Worm (Caenorhabditis elegans) whole organism, L1 larva: ENCODE data around the gene sri-33.
"Not testable (repeated sequence)": the region's sequence is repeated elsewhere in the genome, so short reads cannot be mapped to it uniquely, and the experiment has no call there.

ENCODE experiments used
- C16A3.4 ChIP-seq: fragments of 150-350 bp; optimal IDR thresholded peaks from 2 replicates; lab custom pipeline; 2014; ENCODE audit warnings: missing biosample characterization, missing genetic modification characterization
- F16B12.6 ChIP-seq: fragments of 150-350 bp; optimal IDR thresholded peaks from 2 replicates; lab custom pipeline; 2014; ENCODE audit warnings: missing biosample characterization, missing genetic modification characterization
- aha-1 ChIP-seq: fragments of 150-350 bp; optimal IDR thresholded peaks from 2 replicates; lab custom pipeline; 2014; ENCODE audit warnings: missing biosample characterization, missing genetic modification characterization
- blmp-1 ChIP-seq: fragments of 150-350 bp; optimal IDR thresholded peaks from 2 replicates; lab custom pipeline; 2014; ENCODE audit warnings: missing biosample characterization, missing genetic modification characterization
- ceh-8 ChIP-seq: fragments of 200-800 bp; sonication (Bioruptor generic); optimal IDR thresholded peaks from 2 replicates; lab custom pipeline; 2018; ENCODE audit warnings: mild to moderate bottlenecking, missing genetic modification characterization, moderate library complexity, missing compliant biosample characterization
- ceh-82 ChIP-seq, 3 experiments: fragments of 150-350 bp in 1 of 3; sonication (generic microtip) in 2 of 3; optimal IDR thresholded peaks; 2 replicates each; lab custom pipeline; 2014 to 2017; ENCODE audit warnings: missing biosample characterization in 3 of 3, missing genetic modification characterization in 3 of 3
- dpl-1 ChIP-seq, 3 experiments: fragments of 150-350 bp in 2 of 3; sonication (generic microtip) in 1 of 3; optimal IDR thresholded peaks; 2 replicates each; lab custom pipeline; 2014 to 2017; ENCODE audit warnings: missing biosample characterization in 3 of 3, missing genetic modification characterization in 3 of 3, missing genetic modification reagents in 3 of 3
- dsc-1 ChIP-seq: sonication (generic microtip); optimal IDR thresholded peaks from 2 replicates; lab custom pipeline; 2016; ENCODE audit warnings: mild to moderate bottlenecking, missing genetic modification characterization, missing compliant biosample characterization
- efl-1 ChIP-seq, 4 experiments: fragments of 150-350 bp; optimal IDR thresholded peaks in 3 of 4; peaks in 1 of 4; 1 replicate in 1 of 4; 2 replicates in 3 of 4; lab custom pipeline; 2014; ENCODE audit warnings: missing biosample characterization in 2 of 4, missing genetic modification characterization in 2 of 4, missing genetic modification reagents in 2 of 4
- egl-13 ChIP-seq: sonication (generic microtip); optimal IDR thresholded peaks from 2 replicates; lab custom pipeline; 2016; ENCODE audit warnings: missing genotype, missing genetic modification reagents, missing genetic modification characterization, missing compliant biosample characterization
- egl-27 ChIP-seq, 2 experiments: fragments of 150-350 bp in 1 of 2; sonication (generic microtip); optimal IDR thresholded peaks; 3 replicates each; lab custom pipeline; 2017 to 2018; ENCODE audit warnings: missing biosample characterization in 2 of 2, missing genetic modification characterization in 2 of 2, missing genetic modification reagents in 2 of 2
- fkh-4 ChIP-seq: sonication (generic microtip); optimal IDR thresholded peaks from 2 replicates; lab custom pipeline; 2016; ENCODE audit warnings: missing compliant biosample characterization, missing genetic modification characterization, borderline replicate concordance
- fos-1 ChIP-seq: fragments of 150-350 bp; optimal IDR thresholded peaks from 2 replicates; lab custom pipeline; 2014; ENCODE audit warnings: missing biosample characterization, missing genetic modification characterization
- grh-1 ChIP-seq: fragments of 200-800 bp; sonication (Bioruptor generic); IDR thresholded peaks from 2 replicates; pipeline ENCODE4 v1.3.6; 2022; ENCODE audit warnings: missing genetic modification reagents, missing genetic modification characterization, missing compliant biosample characterization
- hlh-4 ChIP-seq: sonication (generic microtip); optimal IDR thresholded peaks from 2 replicates; lab custom pipeline; 2016; ENCODE audit warnings: mild to moderate bottlenecking, missing genetic modification characterization, missing compliant biosample characterization
- hpl-2 ChIP-seq: fragments of 150-350 bp; optimal IDR thresholded peaks from 2 replicates; lab custom pipeline; 2014; ENCODE audit warnings: missing biosample characterization, missing genetic modification reagents, missing genetic modification characterization
- lin-15B ChIP-seq: fragments of 150-350 bp; sonication (generic microtip); optimal IDR thresholded peaks from 3 replicates; lab custom pipeline; 2014; ENCODE audit warnings: missing biosample characterization, missing genetic modification characterization
- lin-39 ChIP-seq: fragments of 150-350 bp; optimal IDR thresholded peaks from 2 replicates; lab custom pipeline; 2014; ENCODE audit warnings: missing biosample characterization, missing genetic modification reagents, missing genetic modification characterization
- mab-9 ChIP-seq: fragments of 200-800 bp; sonication (Bioruptor generic); IDR thresholded peaks from 2 replicates; pipeline ENCODE4 v1.3.6; 2022; ENCODE audit warnings: missing genetic modification reagents, missing genetic modification characterization, missing compliant biosample characterization
- nhr-11 ChIP-seq: fragments of 150-350 bp; optimal IDR thresholded peaks from 2 replicates; lab custom pipeline; 2014; ENCODE audit warnings: missing biosample characterization, missing genetic modification characterization
- nhr-237 ChIP-seq: fragments of 150-350 bp; optimal IDR thresholded peaks from 2 replicates; lab custom pipeline; 2014; ENCODE audit warnings: missing biosample characterization, missing genetic modification characterization
- nhr-77 ChIP-seq: fragments of 150-350 bp; optimal IDR thresholded peaks from 2 replicates; lab custom pipeline; 2014; ENCODE audit warnings: missing biosample characterization, missing genetic modification characterization
- nhr-84 ChIP-seq: sonication (generic microtip); optimal IDR thresholded peaks from 2 replicates; lab custom pipeline; 2017; ENCODE audit warnings: missing biosample characterization, missing genetic modification characterization
- nhr-90 ChIP-seq: sonication (generic microtip); optimal IDR thresholded peaks from 2 replicates; lab custom pipeline; 2016; ENCODE audit warnings: mild to moderate bottlenecking, missing genetic modification characterization, missing compliant biosample characterization; ENCODE audit not compliant: poor library complexity
- pax-3 ChIP-seq: fragments of 200-800 bp; sonication (Bioruptor generic); optimal IDR thresholded peaks from 2 replicates; lab custom pipeline; 2018; ENCODE audit warnings: mild to moderate bottlenecking, missing genetic modification characterization, moderate library complexity, missing compliant biosample characterization
- sup-37 ChIP-seq: fragments of 200-800 bp; sonication (Bioruptor generic); optimal IDR thresholded peaks from 2 replicates; lab custom pipeline; 2018; ENCODE audit warnings: mild to moderate bottlenecking, missing genetic modification characterization, missing compliant biosample characterization
- tlp-1 ChIP-seq: fragments of 150-350 bp; optimal IDR thresholded peaks from 2 replicates; lab custom pipeline; 2014; ENCODE audit warnings: missing biosample characterization, missing genetic modification characterization
- unc-130 ChIP-seq: fragments of 150-350 bp; optimal IDR thresholded peaks from 2 replicates; lab custom pipeline; 2017; ENCODE audit warnings: missing biosample characterization, missing genetic modification characterization, inconsistent platforms
- unc-30 ChIP-seq: sonication (generic microtip); optimal IDR thresholded peaks from 2 replicates; lab custom pipeline; 2017; ENCODE audit warnings: missing biosample characterization, missing genetic modification characterization
- vab-15 ChIP-seq: sonication (generic microtip); optimal IDR thresholded peaks from 2 replicates; lab custom pipeline; 2017; ENCODE audit warnings: missing genotype, mild to moderate bottlenecking, missing genetic modification characterization, missing compliant biosample characterization
- zag-1 ChIP-seq: fragments of 150-350 bp; optimal IDR thresholded peaks from 2 replicates; lab custom pipeline; 2014; ENCODE audit warnings: missing biosample characterization, missing genetic modification characterization
- zip-4 ChIP-seq: fragments of 200-800 bp; sonication (Bioruptor generic); optimal IDR thresholded peaks from 2 replicates; lab custom pipeline; 2018; ENCODE audit warnings: mild to moderate bottlenecking, missing genetic modification characterization, moderate library complexity, missing compliant biosample characterization

The sri-33 gene

DNA sequence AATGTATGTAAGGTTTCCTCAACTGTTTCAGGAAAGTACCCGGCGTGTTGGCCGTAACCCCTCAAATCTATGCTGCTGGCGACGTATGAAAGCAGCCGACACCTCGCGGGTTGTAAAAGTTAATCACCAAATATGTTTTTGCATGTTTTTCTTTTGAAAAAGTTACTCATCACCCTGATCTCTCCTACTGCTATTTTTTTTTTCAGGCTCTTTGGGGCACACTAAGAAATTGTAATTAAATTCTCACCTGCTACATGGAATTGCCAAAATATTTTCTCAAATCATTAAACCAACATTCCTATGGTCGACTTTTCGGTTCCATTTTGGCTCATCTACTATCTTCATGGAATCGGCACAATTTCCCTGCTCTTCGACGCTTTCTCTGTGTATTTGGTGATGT, 28.2 kb upstream of the sri-33 start, which contains the start of gene sri-78:
Gene sri-78 (plus strand): TSS at position 301 of the 400 bp plus-strand sequence.
- TF ChIP-seq nhr-90; ceh-82 (tag; optimal IDR thresholded peaks at IDR 0.05; lab: Kevin White, UChicago); nhr-84 (tag; lab: Kevin White, UChicago): not testable (repeated sequence)

DNA sequence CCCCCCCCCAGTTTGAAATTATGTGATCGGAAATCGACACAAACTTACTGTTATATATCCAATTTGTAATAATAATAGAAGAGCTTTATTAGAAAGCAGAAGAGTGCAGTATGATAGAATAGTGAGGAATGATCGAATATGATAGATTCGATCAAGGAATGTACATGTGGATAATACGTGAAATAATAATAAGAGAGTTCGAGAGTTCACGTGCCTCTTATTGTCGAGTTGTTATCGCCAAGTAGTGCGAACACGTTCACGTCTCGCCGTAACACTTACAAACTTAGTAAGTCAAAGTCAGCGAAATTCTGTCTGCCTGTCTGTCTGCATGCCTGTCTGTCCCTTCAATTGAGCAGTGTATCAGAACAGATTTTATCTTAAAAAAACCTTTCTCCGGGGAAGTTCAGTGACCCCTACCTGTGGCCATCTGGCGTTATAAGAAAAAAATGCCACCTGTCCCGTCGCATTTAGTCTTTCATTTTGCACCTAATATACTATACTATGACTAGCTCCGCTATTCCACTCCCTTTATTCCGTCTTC, 26.7 kb upstream of the sri-33 start, which contains the start of the genes Y27F2A.6 and Y27F2A.8:
Gene Y27F2A.6 (minus strand): TSS at position 101 of the 541 bp plus-strand sequence.
Gene Y27F2A.8 (plus strand): TSS at position 491 of the 541 bp plus-strand sequence.
- TF ChIP-seq fos-1 (tag; lab: Kevin White, UChicago); unc-130 (tag; lab: Kevin White, UChicago); sup-37: not testable (repeated sequence)

DNA sequence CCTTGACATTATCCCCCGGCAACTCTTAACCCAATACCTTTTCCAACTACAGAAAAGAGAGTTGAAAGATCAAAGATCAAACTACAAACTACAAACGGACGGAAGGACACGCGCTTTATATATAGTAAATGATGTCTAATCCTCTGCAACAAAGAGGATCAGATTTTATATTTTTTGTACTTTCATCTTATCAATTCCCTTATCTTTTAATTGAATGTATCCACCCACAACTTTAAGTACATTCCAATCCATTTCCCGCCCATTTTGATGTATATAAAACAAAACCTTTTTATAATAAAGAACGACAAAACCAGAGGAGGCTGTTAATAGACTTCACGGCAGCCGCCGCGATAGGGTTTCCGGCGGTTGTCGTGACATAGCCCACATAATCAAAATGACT, 21.0 kb upstream of the sri-33 start, which contains the start of gene sri-40:
Gene sri-40 (plus strand): TSS at position 301 of the 400 bp plus-strand sequence.
- not testable (repeated sequence) for TF ChIP-seq lin-15B, hlh-4, nhr-11 (tag; lab: Kevin White, UChicago)

DNA sequence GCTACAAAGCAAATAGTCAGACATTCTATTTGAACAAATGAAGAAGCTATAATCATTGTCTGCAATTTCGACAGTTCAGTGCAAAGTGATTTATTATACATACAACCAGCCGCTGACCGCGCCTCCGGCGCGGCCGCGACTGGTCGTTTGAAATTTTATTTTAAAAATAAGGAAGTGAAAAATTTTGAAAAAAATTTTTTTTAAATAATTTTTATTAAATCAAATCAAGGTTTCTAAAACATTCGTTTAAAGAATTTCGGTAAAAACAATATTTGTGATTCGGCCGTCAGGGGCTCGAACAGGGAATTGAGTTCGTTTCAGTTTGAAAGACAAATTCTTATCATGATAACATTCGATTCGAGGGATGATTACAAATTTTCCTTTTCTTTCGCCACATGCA, 15.5 kb upstream of the sri-33 start, which contains the start of gene Y27F2A.10:
Gene Y27F2A.10 (minus strand): TSS at position 101 of the 400 bp plus-strand sequence.
- no peak for TF ChIP-seq hlh-4 (tag; lab: Kevin White, UChicago)
- no peak for TF ChIP-seq nhr-77 (tag; lab: Kevin White, UChicago)
- TF ChIP-seq ceh-8 (GFP tag; lab: Kevin White, UChicago): no peak
- TF ChIP-seq nhr-84 (tag; lab: Kevin White, UChicago): no peak
- no peak for TF ChIP-seq hpl-2 (GFP tag; lab: Kevin White, UChicago)
- no peak for TF ChIP-seq grh-1 (GFP tag; lab: Robert Waterston, UW)
- no peak for TF ChIP-seq C16A3.4 (tag; lab: Kevin White, UChicago)
- no peak for TF ChIP-seq nhr-237

DNA sequence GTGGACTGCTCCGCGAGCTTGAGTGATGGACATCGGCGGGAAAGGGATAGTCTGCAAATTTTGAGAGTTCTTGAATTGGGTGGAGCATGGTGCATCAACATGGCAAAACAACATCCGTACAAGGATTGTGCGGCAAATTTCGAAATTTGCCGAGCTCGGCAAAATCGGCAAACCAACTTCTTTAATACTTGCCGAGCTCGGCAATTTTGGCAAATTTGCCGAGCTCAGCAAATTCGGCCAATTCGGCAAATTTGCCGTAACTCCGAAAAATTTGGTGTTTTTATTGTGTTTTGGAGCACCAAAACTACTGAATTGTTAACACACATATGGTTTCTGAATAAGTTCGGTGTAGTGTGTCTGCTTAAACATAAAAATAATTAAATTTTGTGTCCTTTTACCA, 13.4 kb upstream of the sri-33 start, which contains the start of gene fbxc-55:
Gene fbxc-55 (minus strand): TSS at position 101 of the 400 bp plus-strand sequence.
- no peak for TF ChIP-seq mab-9 (GFP tag; lab: Robert Waterston, UW)
- no peak for TF ChIP-seq nhr-237
- no peak for TF ChIP-seq vab-15 (tag; lab: Kevin White, UChicago)
- no peak for TF ChIP-seq pax-3 (tag; lab: Kevin White, UChicago)
- TF ChIP-seq aha-1 (tag; lab: Kevin White, UChicago): no peak
- TF ChIP-seq lin-15B (tag; lab: Kevin White, UChicago): no peak
- TF ChIP-seq egl-27 (tag; optimal IDR thresholded peaks at IDR 0.05; lab: Kevin White, UChicago): no peak
- TF ChIP-seq egl-13 (tag; lab: Kevin White, UChicago): no peak
- no peak for TF ChIP-seq fkh-4 (tag; lab: Kevin White, UChicago)
- TF ChIP-seq unc-30 (tag; lab: Kevin White, UChicago): no peak
- TF ChIP-seq, all 84 proteins: peak for 0

DNA sequence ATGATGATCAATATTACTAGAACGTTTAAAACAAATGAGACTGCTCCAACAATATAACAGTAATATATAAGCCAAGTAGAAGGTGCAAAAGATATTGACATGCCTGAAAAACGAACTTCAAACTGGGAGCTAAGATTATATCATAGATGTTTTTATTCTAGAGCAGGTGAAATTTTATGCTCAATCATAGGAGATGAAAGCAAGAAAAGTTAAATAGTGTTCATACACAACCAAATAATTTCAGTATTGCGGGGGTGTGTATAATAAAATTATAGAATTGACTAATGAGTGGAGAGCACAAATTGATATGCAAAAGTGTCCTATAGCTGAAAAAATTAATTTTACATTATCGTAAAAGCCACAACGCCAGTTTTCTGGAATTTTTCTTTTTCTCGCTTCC, 2.3 kb upstream of the sri-33 start, which contains the start of gene sri-34:
Gene sri-34 (minus strand): TSS at position 101 of the 400 bp plus-strand sequence.
- TF ChIP-seq tlp-1: no peak
- TF ChIP-seq blmp-1: no peak
- TF ChIP-seq nhr-84 (tag; lab: Kevin White, UChicago): no peak
- no peak for TF ChIP-seq dsc-1 (tag; lab: Kevin White, UChicago)
- TF ChIP-seq efl-1 (optimal IDR thresholded peaks at IDR 0.05; lab: Kevin White, UChicago): no peak
- no peak for TF ChIP-seq efl-1 (GFP tag; optimal IDR thresholded peaks at IDR 0.05 in 1 of 2; lab: Kevin White, UChicago)
- no peak for TF ChIP-seq dpl-1 (GFP tag; optimal IDR thresholded peaks at IDR 0.05; lab: Kevin White, UChicago)
- no peak for TF ChIP-seq F16B12.6
- TF ChIP-seq lin-39 (tag; lab: Kevin White, UChicago): no peak
- TF ChIP-seq zag-1: no peak
- TF ChIP-seq zip-4: no peak
